Worm (Caenorhabditis elegans): ENCODE measurements around the gene haly-1.

DNA sequence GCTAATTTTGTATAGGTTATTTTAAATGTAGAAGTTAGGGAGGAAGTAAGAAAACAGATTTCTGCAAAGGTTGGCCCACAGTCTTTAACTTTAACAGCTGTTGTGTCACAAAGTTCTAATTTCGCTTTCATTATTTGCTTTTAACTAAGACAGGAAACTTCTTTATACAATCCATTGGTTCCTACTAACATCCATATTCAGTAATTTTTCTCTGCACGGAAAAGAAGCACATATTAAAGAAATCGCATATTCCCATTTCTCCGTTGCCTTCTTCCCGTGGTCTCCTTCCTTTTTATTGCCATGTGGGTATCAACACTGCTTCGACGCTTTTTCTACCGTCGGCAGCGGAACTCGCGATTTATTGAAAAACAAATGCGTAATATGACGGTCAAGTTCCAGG, 14.4 kb downstream of the haly-1 start, which contains the start of gene T21E8.6:
- TF ChIP-seq ztf-23 (GFP tag; IDR thresholded peaks at IDR 0.05) (no peak), ztf-29 (GFP tag; IDR thresholded peaks at IDR 0.05) (no peak), ref-1 (GFP tag; conservative IDR thresholded peaks at IDR 0.05) (no peak), T22C8.4 (GFP tag; IDR thresholded peaks at IDR 0.05) (no peak), med-1 (GFP tag; optimal IDR thresholded peaks at IDR 0.05; ENCODE audit: insufficient read depth) (no peak), cog-1 (tag; optimal IDR thresholded peaks at IDR 0.05) (no peak), flt-1 (GFP tag; IDR thresholded peaks at IDR 0.05) (no peak)
